Worm (Caenorhabditis elegans) whole organism, L2 larva: Measurements from ENCODE around the gene ZK742.4.

ENCODE experiments used
- C34F6.9 ChIP-seq: fragments of 150-350 bp; optimal IDR thresholded peaks from 2 replicates; lab custom pipeline; 2014; ENCODE audit warnings: missing biosample characterization, missing genetic modification characterization
- R02D3.7 ChIP-seq: fragments of 150-350 bp; optimal IDR thresholded peaks from 2 replicates; lab custom pipeline; 2014; ENCODE audit warnings: missing biosample characterization, missing genetic modification characterization
- alr-1 ChIP-seq: fragments of 150-350 bp; optimal IDR thresholded peaks from 2 replicates; lab custom pipeline; 2014; ENCODE audit warnings: missing biosample characterization, missing genetic modification characterization
- ceh-16 ChIP-seq: fragments of 150-350 bp; optimal IDR thresholded peaks from 2 replicates; lab custom pipeline; 2014; ENCODE audit warnings: missing biosample characterization, missing genetic modification characterization
- ceh-82 ChIP-seq: fragments of 150-350 bp; optimal IDR thresholded peaks from 2 replicates; lab custom pipeline; 2014; ENCODE audit warnings: missing biosample characterization, missing genetic modification characterization
- crh-2 ChIP-seq: sonication (generic microtip); optimal IDR thresholded peaks from 2 replicates; lab custom pipeline; 2017; ENCODE audit warnings: missing biosample characterization, missing genetic modification characterization
- dmd-4 ChIP-seq: sonication (generic microtip); optimal IDR thresholded peaks from 2 replicates; lab custom pipeline; 2017; ENCODE audit warnings: missing biosample characterization, missing genetic modification characterization
- egl-27 ChIP-seq: sonication (generic microtip); optimal IDR thresholded peaks from 3 replicates; lab custom pipeline; 2017; ENCODE audit warnings: missing biosample characterization, missing genetic modification reagents, missing genetic modification characterization
- elt-1 ChIP-seq: fragments of 150-350 bp; optimal IDR thresholded peaks from 2 replicates; lab custom pipeline; 2014; ENCODE audit warnings: missing biosample characterization, missing genetic modification characterization
- elt-3 ChIP-seq: sonication (generic microtip); optimal IDR thresholded peaks from 2 replicates; lab custom pipeline; 2017; ENCODE audit warnings: missing biosample characterization, missing genetic modification characterization
- fos-1 ChIP-seq: fragments of 150-350 bp; optimal IDR thresholded peaks from 2 replicates; lab custom pipeline; 2014; ENCODE audit warnings: missing biosample characterization, missing genetic modification characterization
- gmeb-1 ChIP-seq: fragments of 150-350 bp; optimal IDR thresholded peaks from 2 replicates; lab custom pipeline; 2014; ENCODE audit warnings: missing biosample characterization, missing genetic modification characterization
- lsy-2 ChIP-seq, 2 experiments: fragments of 150-350 bp in 1 of 2; sonication (generic microtip) in 1 of 2; optimal IDR thresholded peaks; 2 replicates each; lab custom pipeline; 2014 to 2017; ENCODE audit warnings: missing biosample characterization in 2 of 2, missing genetic modification characterization in 2 of 2
- nhr-10 ChIP-seq: sonication (generic microtip); optimal IDR thresholded peaks from 2 replicates; lab custom pipeline; 2017; ENCODE audit warnings: missing biosample characterization, missing genetic modification characterization
- nhr-12 ChIP-seq: fragments of 150-350 bp; optimal IDR thresholded peaks from 2 replicates; lab custom pipeline; 2014; ENCODE audit warnings: missing biosample characterization, missing genetic modification characterization
- nhr-129 ChIP-seq: fragments of 150-350 bp; optimal IDR thresholded peaks from 2 replicates; lab custom pipeline; 2014; ENCODE audit warnings: missing biosample characterization, missing genetic modification characterization
- nhr-21 ChIP-seq: fragments of 150-350 bp; optimal IDR thresholded peaks from 2 replicates; lab custom pipeline; 2014; ENCODE audit warnings: missing biosample characterization, missing genetic modification characterization
- nhr-25 ChIP-seq: fragments of 150-350 bp; sonication (generic microtip); optimal IDR thresholded peaks from 3 replicates; lab custom pipeline; 2014; ENCODE audit warnings: missing biosample characterization, missing genetic modification characterization
- nhr-6 ChIP-seq: fragments of 150-350 bp; optimal IDR thresholded peaks from 2 replicates; lab custom pipeline; 2014; ENCODE audit warnings: missing biosample characterization, missing genetic modification characterization
- sma-3 ChIP-seq: sonication (generic microtip); optimal IDR thresholded peaks from 2 replicates; lab custom pipeline; 2016; ENCODE audit warnings: missing genetic modification reagents, missing genetic modification characterization, missing compliant biosample characterization
- sma-9 ChIP-seq, 2 experiments: fragments of 150-350 bp in 1 of 2; sonication (generic microtip) in 1 of 2; optimal IDR thresholded peaks; 2 replicates each; lab custom pipeline; 2014 to 2016; ENCODE audit warnings: missing genetic modification characterization in 2 of 2, mild to moderate bottlenecking in 1 of 2, missing biosample characterization in 1 of 2, missing compliant biosample characterization in 1 of 2, missing genetic modification reagents in 1 of 2, moderate library complexity in 1 of 2
- snpc-4 ChIP-seq: fragments of 150-350 bp; optimal IDR thresholded peaks from 2 replicates; lab custom pipeline; 2014; ENCODE audit warnings: missing biosample characterization, missing genetic modification characterization
- unc-39 ChIP-seq: fragments of 150-350 bp; optimal IDR thresholded peaks from 2 replicates; lab custom pipeline; 2014; ENCODE audit warnings: missing biosample characterization, missing genetic modification characterization
- unc-55 ChIP-seq: fragments of 150-350 bp; sonication (generic microtip); optimal IDR thresholded peaks from 3 replicates; lab custom pipeline; 2014; ENCODE audit warnings: missing biosample characterization, missing genetic modification reagents, missing genetic modification characterization
- unc-62 ChIP-seq: fragments of 150-350 bp; optimal IDR thresholded peaks from 2 replicates; lab custom pipeline; 2014; ENCODE audit warnings: missing biosample characterization, missing genetic modification reagents, missing genetic modification characterization
- ztf-11 ChIP-seq: sonication (generic microtip); optimal IDR thresholded peaks from 2 replicates; lab custom pipeline; 2017; ENCODE audit warnings: missing biosample characterization, missing genetic modification characterization

The ZK742.4 gene

DNA sequence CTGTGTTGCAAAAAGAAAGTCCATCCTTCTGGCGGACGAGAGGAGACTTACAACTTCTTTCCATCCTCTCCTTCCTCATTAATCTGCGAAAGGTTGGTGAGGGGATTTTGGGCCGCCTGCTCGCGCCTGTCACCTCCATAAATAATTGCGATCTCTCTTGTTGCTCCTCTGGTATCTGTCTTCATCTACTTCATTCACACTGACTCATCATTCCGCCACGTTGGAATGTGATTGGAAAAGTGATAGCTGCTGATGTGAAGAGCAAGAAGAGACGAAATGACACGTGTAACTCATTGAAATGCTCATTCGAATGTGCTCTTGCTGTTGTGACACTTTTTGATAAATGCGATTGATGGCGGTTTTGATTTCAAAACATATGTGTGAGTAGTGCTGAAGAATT is 11.1 kb upstream of the ZK742.4 start (continued):
- peak; percentile 19 for TF ChIP-seq egl-27 (tag; lab: Kevin White, UChicago)
- no peak for TF ChIP-seq gmeb-1 (tag; lab: Kevin White, UChicago)
- TF ChIP-seq sma-3 (GFP tag; lab: Kevin White, UChicago), result no peak

DNA sequence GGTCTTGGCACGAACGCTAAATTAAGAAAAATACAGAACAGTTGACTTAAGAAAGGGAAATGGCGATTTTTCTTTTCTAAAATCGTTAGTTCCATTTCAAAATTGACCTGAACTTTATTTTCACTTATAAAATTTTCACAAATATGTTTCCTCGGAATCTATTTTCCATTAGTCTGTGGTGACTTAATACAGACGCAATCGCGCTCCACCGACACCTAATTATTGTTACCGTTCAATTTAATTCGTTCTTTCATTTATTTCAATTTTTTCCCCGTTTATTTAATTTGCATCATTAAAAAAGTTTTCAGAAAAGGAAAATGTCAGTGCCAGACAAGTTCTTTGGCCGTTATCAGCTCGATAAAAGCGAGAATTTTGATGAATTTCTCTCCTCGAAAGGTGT is 8.7 kb upstream of the ZK742.4 start, which contains the start of gene lbp-4:
Gene lbp-4, plus strand, starts transcription at position 309 of the 400 bp plus-strand sequence.
- no peak for TF ChIP-seq nhr-21 (tag; lab: Kevin White, UChicago)
- TF ChIP-seq ceh-16 (tag; lab: Kevin White, UChicago), result no peak
- peak; percentile 7 for TF ChIP-seq sma-9 (GFP tag; optimal IDR thresholded peaks at IDR 0.05; lab: Kevin White, UChicago)
- no peak for TF ChIP-seq sma-9 (tag; optimal IDR thresholded peaks at IDR 0.05; lab: Kevin White, UChicago)
- peak; percentile 71 for TF ChIP-seq unc-55 (GFP tag; lab: Kevin White, UChicago)
- TF ChIP-seq gmeb-1 (tag; lab: Kevin White, UChicago), result peak; percentile 27
- TF ChIP-seq crh-2 (tag; lab: Kevin White, UChicago), result peak; percentile 47
- TF ChIP-seq fos-1 (tag; lab: Kevin White, UChicago), result peak; percentile 50
- peak in 1 of 2 experiments; percentile 64 for TF ChIP-seq lsy-2 (tag; optimal IDR thresholded peaks at IDR 0.05; lab: Kevin White, UChicago)
- TF ChIP-seq sma-3 (GFP tag; lab: Kevin White, UChicago), result peak; percentile 45
- TF ChIP-seq nhr-129 (tag; lab: Kevin White, UChicago), result peak; percentile 24
- TF ChIP-seq C34F6.9 (tag; lab: Kevin White, UChicago), result peak; percentile 71
- TF ChIP-seq elt-1 (tag; lab: Kevin White, UChicago), result no peak
- TF ChIP-seq, all 48 proteins: peak for 9

DNA sequence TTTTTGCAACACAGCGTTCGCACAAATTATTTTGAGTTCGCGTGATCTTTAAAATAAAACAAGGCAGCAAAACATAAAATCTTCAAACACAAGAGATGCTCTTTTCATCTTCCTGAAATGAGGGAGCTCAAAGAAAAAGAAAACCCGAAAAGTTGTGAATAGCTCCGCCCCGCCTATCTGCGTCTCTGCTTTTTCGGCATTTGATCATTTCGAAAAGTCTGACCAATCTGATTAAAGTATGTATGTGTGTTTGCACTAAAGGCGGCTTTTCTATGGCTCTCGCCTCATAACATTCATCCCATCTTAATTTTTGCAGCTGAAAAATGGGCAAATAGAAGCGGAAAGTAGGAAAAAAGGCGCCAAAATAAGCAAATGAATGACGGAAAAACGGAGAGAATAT is 8.0 kb upstream of the ZK742.4 start:
- TF ChIP-seq C34F6.9 (tag; lab: Kevin White, UChicago) (peak; percentile 13), R02D3.7 (tag; lab: Kevin White, UChicago) (no peak), unc-55 (GFP tag; lab: Kevin White, UChicago) (peak; percentile 21)
- TF ChIP-seq, all 48 proteins: peak for 2

DNA sequence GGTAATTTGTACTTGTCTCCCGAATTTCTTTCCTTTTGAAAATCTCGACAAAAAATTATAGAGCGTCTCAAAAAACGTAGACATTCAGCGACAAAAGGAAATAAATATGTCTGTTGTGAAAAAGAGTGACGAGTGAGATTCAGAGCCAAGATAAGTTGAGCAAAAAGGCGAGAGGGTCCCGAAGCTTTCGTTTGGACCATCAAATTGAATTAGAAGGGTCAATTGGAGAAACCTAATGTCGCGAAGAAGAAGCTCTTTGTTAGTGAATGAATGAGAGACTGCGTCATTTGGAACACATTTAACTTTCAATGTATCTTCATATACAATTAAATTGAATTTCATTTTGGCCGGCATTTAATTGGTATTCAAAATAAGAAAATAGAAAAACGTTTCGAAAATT is 4.9 kb upstream of the ZK742.4 start:
- no peak for TF ChIP-seq ceh-82 (tag; lab: Kevin White, UChicago)
- no peak for TF ChIP-seq nhr-10 (tag; lab: Kevin White, UChicago)
- TF ChIP-seq snpc-4 (tag; lab: Kevin White, UChicago), result no peak
- no peak for TF ChIP-seq elt-3
- no peak for TF ChIP-seq ceh-16 (tag; lab: Kevin White, UChicago)
- no peak for TF ChIP-seq unc-62 (GFP tag; lab: Kevin White, UChicago)

DNA sequence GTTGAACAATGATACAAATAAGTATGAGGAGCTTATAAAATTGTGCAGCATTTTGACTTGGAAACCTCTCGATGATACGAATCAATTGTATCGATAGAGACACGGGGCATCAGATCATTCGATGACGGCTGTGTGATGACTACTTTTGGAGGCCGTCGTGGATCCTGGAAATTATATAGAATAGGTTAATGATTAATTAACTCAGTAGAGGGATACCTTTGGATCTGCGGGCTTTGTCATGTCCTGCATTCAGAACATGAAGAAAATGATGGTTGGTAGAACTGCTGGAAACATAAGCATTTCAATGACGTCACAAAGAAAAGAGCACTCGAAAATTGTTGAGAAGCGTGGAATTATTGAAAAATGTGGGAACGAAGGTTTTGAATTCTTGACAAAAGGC is 3.0 kb upstream of the ZK742.4 start, which contains the start of gene ZK742.6:
Gene ZK742.6, minus strand, starts transcription at position 342 of the 400 bp plus-strand sequence.
- no peak for TF ChIP-seq alr-1 (tag; lab: Kevin White, UChicago)
- no peak for TF ChIP-seq nhr-6 (tag; lab: Kevin White, UChicago)
- TF ChIP-seq elt-1 (tag; lab: Kevin White, UChicago), result no peak
- TF ChIP-seq ztf-11 (tag; lab: Kevin White, UChicago), result no peak
- TF ChIP-seq dmd-4 (tag; lab: Kevin White, UChicago), result no peak
- no peak for TF ChIP-seq egl-27 (tag; lab: Kevin White, UChicago)
- no peak for TF ChIP-seq nhr-10 (tag; lab: Kevin White, UChicago)

DNA sequence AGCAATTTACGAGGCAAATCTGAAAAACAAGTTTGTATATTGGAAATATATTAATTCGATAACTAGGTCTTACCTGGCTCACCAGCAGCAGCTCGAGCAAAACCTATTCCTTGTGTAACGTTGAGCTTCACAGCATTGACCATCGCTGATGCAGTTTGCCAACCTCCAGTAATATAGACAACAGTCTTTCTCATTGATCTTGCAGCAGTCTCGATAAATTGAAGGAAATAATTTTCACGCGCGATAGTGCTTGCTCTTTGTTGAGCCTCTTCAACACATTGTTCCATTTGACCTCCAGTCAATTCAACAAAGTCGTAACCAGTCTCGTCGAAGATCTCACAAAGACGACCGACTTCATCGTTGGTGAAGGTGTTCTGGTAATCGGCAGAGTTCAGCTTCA is 1.0 kb downstream of the ZK742.4 start:
- TF ChIP-seq snpc-4 (tag; lab: Kevin White, UChicago) (no peak), unc-39 (tag; lab: Kevin White, UChicago) (no peak), nhr-25 (tag; lab: Kevin White, UChicago) (no peak), alr-1 (tag; lab: Kevin White, UChicago) (no peak)
- TF ChIP-seq, all 48 proteins: peak for 0

DNA sequence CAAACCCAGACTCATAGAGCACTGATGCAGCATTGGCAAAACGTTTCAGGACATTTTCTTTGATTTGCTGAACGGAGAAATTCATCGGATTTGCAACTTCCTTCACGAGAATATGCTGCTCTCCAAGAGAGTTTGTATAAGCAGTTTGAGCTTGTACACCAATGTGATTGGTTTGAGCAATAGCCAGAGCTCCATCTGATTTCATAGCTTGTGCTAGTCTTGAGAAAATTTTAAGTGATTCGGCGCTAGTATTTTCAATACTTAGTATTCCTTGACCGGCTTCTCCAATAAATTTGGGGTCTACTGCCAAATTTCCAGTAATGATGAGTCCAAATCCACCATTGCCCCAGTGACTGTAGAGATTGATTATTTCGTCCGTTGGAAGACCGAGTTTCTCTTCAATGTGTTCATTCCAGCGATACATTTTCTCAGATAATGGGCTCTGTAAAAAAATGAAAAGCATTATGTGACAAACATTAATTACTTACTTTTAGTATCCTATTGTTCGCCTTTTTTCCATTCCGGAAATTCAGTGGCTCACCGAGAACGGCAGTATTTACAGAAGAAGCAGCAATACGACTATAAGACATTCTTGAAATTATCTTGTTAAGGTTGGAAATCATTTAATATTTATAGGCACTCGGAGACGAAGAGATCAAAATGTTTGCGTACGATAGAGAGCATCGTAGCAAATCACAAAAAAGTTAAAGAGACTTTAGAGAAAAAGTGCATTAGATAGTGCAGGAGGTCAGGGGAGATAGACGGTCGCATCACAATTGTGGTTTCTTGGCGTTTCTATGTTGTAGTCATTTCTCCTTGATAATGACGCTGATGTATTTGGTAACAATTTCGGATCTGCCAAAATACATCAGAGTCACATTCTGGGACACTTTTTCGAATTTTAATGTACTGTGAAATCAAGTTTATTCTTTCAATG is 2.0 kb downstream of the ZK742.4 start, which contains the start of gene ZK742.3:
Gene ZK742.3, minus strand, starts transcription at position 593 of the 937 bp plus-strand sequence.
- no peak for TF ChIP-seq nhr-21 (tag; lab: Kevin White, UChicago)
- no peak for TF ChIP-seq egl-27 (tag; lab: Kevin White, UChicago)
- TF ChIP-seq nhr-129 (tag; lab: Kevin White, UChicago), result peak; percentile 12
- peak; percentile 65 for TF ChIP-seq fos-1 (tag; lab: Kevin White, UChicago)
- no peak for TF ChIP-seq nhr-12
- peak; percentile 19 for TF ChIP-seq crh-2 (tag; lab: Kevin White, UChicago)
- TF ChIP-seq sma-9 (GFP tag; optimal IDR thresholded peaks at IDR 0.05; lab: Kevin White, UChicago), result peak; percentile 47
- TF ChIP-seq sma-9 (tag; optimal IDR thresholded peaks at IDR 0.05; lab: Kevin White, UChicago), result no peak
